Worm (Caenorhabditis elegans): ENCODE results near the gene farl-11.

The farl-11 gene

ce11 chrII:7148099-7148498, 43.3 kb upstream of the farl-11 start, which contains the start of gene T07F8.1:
Gene T07F8.1 (plus strand): TSS chrII:7148399.
- no peak for TF ChIP-seq zip-8 (tag; optimal IDR thresholded peaks at IDR 0.05)
- TF ChIP-seq nhr-12 (tag; optimal IDR thresholded peaks at IDR 0.05): no peak
- TF ChIP-seq tbx-8 (GFP tag; optimal IDR thresholded peaks at IDR 0.05): no peak
- TF ChIP-seq unc-120 (tag; optimal IDR thresholded peaks at IDR 0.05; ENCODE audit: poor library complexity, severe bottlenecking): no peak
- TF ChIP-seq drap-1 (GFP tag; optimal IDR thresholded peaks at IDR 0.05): no peak
- no peak for TF ChIP-seq mep-1 (tag; optimal IDR thresholded peaks at IDR 0.05)
- TF ChIP-seq lin-13 (tag; optimal IDR thresholded peaks at IDR 0.05): no peak
- no peak for TF ChIP-seq ceh-43 (GFP tag; optimal IDR thresholded peaks at IDR 0.05)
- TF ChIP-seq nhr-237 (tag; optimal IDR thresholded peaks at IDR 0.05): no peak
- no peak for TF ChIP-seq unc-39 (tag; optimal IDR thresholded peaks at IDR 0.05)
- TF ChIP-seq snpc-4 (tag; optimal IDR thresholded peaks at IDR 0.05): no peak
- TF ChIP-seq pha-4 (tag; optimal IDR thresholded peaks at IDR 0.05): no peak
- TF ChIP-seq lin-32 (GFP tag; optimal IDR thresholded peaks at IDR 0.05): no peak
- TF ChIP-seq ceh-83 (GFP tag; optimal IDR thresholded peaks at IDR 0.05): no peak
- TF ChIP-seq ham-2 (GFP tag; optimal IDR thresholded peaks at IDR 0.05): no peak
- no peak for TF ChIP-seq nhr-28 (tag; optimal IDR thresholded peaks at IDR 0.05)
- TF ChIP-seq M03D4.4 (tag; optimal IDR thresholded peaks at IDR 0.05): no peak

- TF ChIP-seq ham-2 (GFP tag; optimal IDR thresholded peaks at IDR 0.05) (no peak), hlh-1 (tag; optimal IDR thresholded peaks at IDR 0.05) (no peak), elt-3 (tag; optimal IDR thresholded peaks at IDR 0.05) (no peak), ces-1 (GFP tag; optimal IDR thresholded peaks at IDR 0.05) (peak; percentile 49), nhr-28 (tag; optimal IDR thresholded peaks at IDR 0.05) (no peak), mls-2 (tag; optimal IDR thresholded peaks at IDR 0.05) (no peak), lsy-2 (tag; optimal IDR thresholded peaks at IDR 0.05) (peak; percentile 72), M03D4.4 (tag; optimal IDR thresholded peaks at IDR 0.05) (no peak), nhr-237 (tag; optimal IDR thresholded peaks at IDR 0.05) (peak; percentile 51), ztf-11 (tag; optimal IDR thresholded peaks at IDR 0.05) (no peak), unc-120 (tag; optimal IDR thresholded peaks at IDR 0.05; ENCODE audit: poor library complexity, severe bottlenecking) (no peak), ceh-43 (GFP tag; optimal IDR thresholded peaks at IDR 0.05) (no peak), lin-13 (tag; optimal IDR thresholded peaks at IDR 0.05) (no peak), nhr-12 (tag; optimal IDR thresholded peaks at IDR 0.05) (no peak), mep-1 (tag; optimal IDR thresholded peaks at IDR 0.05) (no peak), sem-2 (GFP tag; optimal IDR thresholded peaks at IDR 0.05) (no peak), nhr-76 (tag; optimal IDR thresholded peaks at IDR 0.05) (no peak), mab-5 (tag; optimal IDR thresholded peaks at IDR 0.05) (no peak), ceh-83 (GFP tag; optimal IDR thresholded peaks at IDR 0.05) (no peak), flh-1 (GFP tag; optimal IDR thresholded peaks at IDR 0.05) (no peak), cnd-1 (tag; optimal IDR thresholded peaks at IDR 0.05) (no peak)
Observed at ce11 chrII:7147550-7147949, 42.7 kb upstream of the farl-11 start.

ce11 chrII:7146240-7146639, 41.4 kb upstream of the farl-11 start:
- no peak for TF ChIP-seq M03D4.4 (tag; optimal IDR thresholded peaks at IDR 0.05)
- no peak for TF ChIP-seq sptf-1 (tag; optimal IDR thresholded peaks at IDR 0.05)
- TF ChIP-seq nhr-76 (tag; optimal IDR thresholded peaks at IDR 0.05): no peak
- no peak for TF ChIP-seq ceh-39 (tag; optimal IDR thresholded peaks at IDR 0.05)
- TF ChIP-seq mep-1 (tag; optimal IDR thresholded peaks at IDR 0.05): no peak
- TF ChIP-seq hlh-1 (tag; optimal IDR thresholded peaks at IDR 0.05): no peak
- no peak for TF ChIP-seq ztf-11 (tag; optimal IDR thresholded peaks at IDR 0.05)
- TF ChIP-seq nhr-2 (tag; optimal IDR thresholded peaks at IDR 0.05): no peak
- TF ChIP-seq lin-13 (tag; optimal IDR thresholded peaks at IDR 0.05): no peak
- no peak for TF ChIP-seq flh-1 (GFP tag; optimal IDR thresholded peaks at IDR 0.05)
- TF ChIP-seq unc-39 (tag; optimal IDR thresholded peaks at IDR 0.05): no peak
- no peak for TF ChIP-seq sem-2 (GFP tag; optimal IDR thresholded peaks at IDR 0.05)
- TF ChIP-seq ham-2 (GFP tag; optimal IDR thresholded peaks at IDR 0.05): no peak
- no peak for TF ChIP-seq elt-3 (tag; optimal IDR thresholded peaks at IDR 0.05)

ce11 chrII:7144307-7144706, 39.5 kb upstream of the farl-11 start, which contains the start of gene npr-31:
Gene npr-31 (plus strand): TSS chrII:7144607.
- TF ChIP-seq sem-2 (GFP tag; optimal IDR thresholded peaks at IDR 0.05) (no peak), ces-1 (GFP tag; optimal IDR thresholded peaks at IDR 0.05) (no peak), drap-1 (GFP tag; optimal IDR thresholded peaks at IDR 0.05) (no peak), zip-8 (tag; optimal IDR thresholded peaks at IDR 0.05) (no peak), blmp-1 (tag; optimal IDR thresholded peaks at IDR 0.05) (no peak), ham-2 (GFP tag; optimal IDR thresholded peaks at IDR 0.05) (no peak)

ce11 chrII:7139064-7139463, 34.2 kb upstream of the farl-11 start:
- TF ChIP-seq bed-3 (GFP tag; optimal IDR thresholded peaks at IDR 0.05): no peak
